Worm (Caenorhabditis elegans) whole organism, early embryonic: Measurements from ENCODE around the gene srh-116.

Experiments used
- aly-1 ChIP-seq: sonication (generic microtip); optimal IDR thresholded peaks from 2 replicates; lab custom pipeline; 2016; ENCODE audit warnings: missing genetic modification characterization, missing compliant biosample characterization
- ceh-36 ChIP-seq: sonication (generic microtip); optimal IDR thresholded peaks from 2 replicates; lab custom pipeline; 2016; ENCODE audit warnings: missing genetic modification characterization, inconsistent platforms, missing compliant biosample characterization
- tbx-37 ChIP-seq: fragments of 200-800 bp; sonication (Bioruptor generic); conservative IDR thresholded peaks from 2 replicates; pipeline ENCODE4 v1.3.6; 2022; ENCODE audit warnings: missing genetic modification reagents, missing genetic modification characterization, missing compliant biosample characterization
- tra-4 ChIP-seq: sonication (generic microtip); optimal IDR thresholded peaks from 2 replicates; lab custom pipeline; 2017; ENCODE audit warnings: missing genetic modification characterization, missing compliant biosample characterization

- TF ChIP-seq ceh-36 (tag; lab: Kevin White, UChicago) (no peak), tbx-37 (GFP tag; lab: Robert Waterston, UW) (no peak), aly-1 (tag; lab: Kevin White, UChicago) (no peak), tra-4 (tag; lab: Kevin White, UChicago) (no peak)
Measured at ce11 chrV:17215602-17216001, 39.3 kb downstream of the srh-116 start.
